Worm (Caenorhabditis elegans) whole organism, early embryonic: Measurements from ENCODE around the gene F09C6.16.
"Not testable (repeated sequence)": the region's sequence is repeated elsewhere in the genome, so short reads cannot be mapped to it uniquely, and the experiment has no call there.

ENCODE experiments used
- F13C5.2 ChIP-seq: sonication (generic microtip); optimal IDR thresholded peaks from 2 replicates; lab custom pipeline; 2017; ENCODE audit warnings: mild to moderate bottlenecking, missing genetic modification characterization, inconsistent platforms, missing compliant biosample characterization
- aly-1 ChIP-seq: sonication (generic microtip); optimal IDR thresholded peaks from 2 replicates; lab custom pipeline; 2016; ENCODE audit warnings: missing genetic modification characterization, missing compliant biosample characterization
- ama-1 ChIP-seq: fragments of 150-350 bp; optimal IDR thresholded peaks from 2 replicates; lab custom pipeline; 2014
- ceh-13 ChIP-seq: fragments of 200-800 bp; sonication (Bioruptor generic); optimal IDR thresholded peaks from 2 replicates; lab custom pipeline; 2018; ENCODE audit warnings: mild to moderate bottlenecking, missing genetic modification characterization, missing compliant biosample characterization
- ets-7 ChIP-seq: sonication (generic microtip); optimal IDR thresholded peaks from 2 replicates; lab custom pipeline; 2016; ENCODE audit warnings: missing genotype, missing genetic modification characterization, missing compliant biosample characterization
- flt-1 ChIP-seq: fragments of 200-800 bp; sonication (Bioruptor generic); IDR thresholded peaks from 2 replicates; pipeline ENCODE4 v1.3.6; 2022; ENCODE audit warnings: missing genetic modification characterization, missing compliant biosample characterization
- hmbx-1 ChIP-seq: sonication (generic microtip); optimal IDR thresholded peaks from 2 replicates; lab custom pipeline; 2016; ENCODE audit warnings: mild to moderate bottlenecking, missing genetic modification characterization, missing compliant biosample characterization
- hmg-4 ChIP-seq: fragments of 200-800 bp; sonication (Bioruptor generic); optimal IDR thresholded peaks from 2 replicates; lab custom pipeline; 2018; ENCODE audit warnings: mild to moderate bottlenecking, missing genetic modification characterization, missing compliant biosample characterization
- hnd-1 ChIP-seq: sonication (generic microtip); optimal IDR thresholded peaks from 2 replicates; lab custom pipeline; 2016; ENCODE audit warnings: missing genetic modification characterization, missing compliant biosample characterization
- pes-1 ChIP-seq: fragments of 200-800 bp; sonication (Bioruptor generic); IDR thresholded peaks from 2 replicates; pipeline ENCODE4 v1.3.6; 2022; ENCODE audit warnings: missing genetic modification reagents, missing genetic modification characterization, missing compliant biosample characterization
- scrt-1 ChIP-seq: fragments of 200-800 bp; sonication (Bioruptor generic); IDR thresholded peaks from 2 replicates; pipeline ENCODE4 v1.3.6; 2022; ENCODE audit warnings: missing genetic modification characterization, missing compliant biosample characterization
- sea-1 ChIP-seq: fragments of 200-800 bp; sonication (Bioruptor generic); conservative IDR thresholded peaks from 2 replicates; pipeline ENCODE4 v1.3.6; 2022; ENCODE audit warnings: missing genetic modification characterization, missing compliant biosample characterization
- tbx-11 ChIP-seq: fragments of 200-800 bp; sonication (Bioruptor generic); IDR thresholded peaks from 2 replicates; pipeline ENCODE4 v1.3.6; 2022; ENCODE audit warnings: missing genetic modification characterization, missing compliant biosample characterization
- tra-4 ChIP-seq: sonication (generic microtip); optimal IDR thresholded peaks from 2 replicates; lab custom pipeline; 2017; ENCODE audit warnings: missing genetic modification characterization, missing compliant biosample characterization

- not testable (repeated sequence) for TF ChIP-seq scrt-1 (GFP tag; lab: Robert Waterston, UW); tra-4 (tag; lab: Kevin White, UChicago); flt-1 (GFP tag; lab: Robert Waterston, UW); ets-7 (tag; lab: Kevin White, UChicago); ama-1 (lab: Kevin White, UChicago); sea-1 (GFP tag; lab: Robert Waterston, UW); aly-1 (tag; lab: Kevin White, UChicago); hmg-4 (GFP tag; lab: Kevin White, UChicago); ceh-13 (GFP tag; lab: Kevin White, UChicago); hmbx-1 (tag; lab: Kevin White, UChicago); hnd-1 (tag; lab: Kevin White, UChicago); F13C5.2 (tag; lab: Kevin White, UChicago); tbx-11 (GFP tag; lab: Robert Waterston, UW); pes-1 (GFP tag; lab: Robert Waterston, UW)
Measured at ce11 chrV:16948011-16948410, 38.2 kb upstream of the F09C6.16 start, which contains the start of gene fbxa-112.
